Worm (Caenorhabditis elegans) whole organism, L1 larva: ENCODE results near the gene str-3.
A peak's percentile ranks its signal among the peaks of the same experiment; 100 is the strongest.

Experiments used
- C04F5.9 ChIP-seq: sonication (generic microtip); optimal IDR thresholded peaks from 2 replicates; lab custom pipeline; 2016; ENCODE audit warnings: missing genetic modification characterization, missing compliant biosample characterization
- C16A3.4 ChIP-seq: fragments of 150-350 bp; optimal IDR thresholded peaks from 2 replicates; lab custom pipeline; 2014; ENCODE audit warnings: missing biosample characterization, missing genetic modification characterization
- F16B12.6 ChIP-seq: fragments of 150-350 bp; optimal IDR thresholded peaks from 2 replicates; lab custom pipeline; 2014; ENCODE audit warnings: missing biosample characterization, missing genetic modification characterization
- Y116A8C.19 ChIP-seq: sonication (generic microtip); optimal IDR thresholded peaks from 2 replicates; lab custom pipeline; 2016; ENCODE audit warnings: missing compliant biosample characterization, missing genetic modification characterization, borderline replicate concordance
- aha-1 ChIP-seq: fragments of 150-350 bp; optimal IDR thresholded peaks from 2 replicates; lab custom pipeline; 2014; ENCODE audit warnings: missing biosample characterization, missing genetic modification characterization
- alr-1 ChIP-seq: fragments of 200-800 bp; sonication (Bioruptor generic); optimal IDR thresholded peaks from 2 replicates; lab custom pipeline; 2018; ENCODE audit warnings: borderline replicate concordance, mild to moderate bottlenecking, missing genetic modification characterization, missing compliant biosample characterization
- ama-1 ChIP-seq: fragments of 150-350 bp; optimal IDR thresholded peaks from 2 replicates; lab custom pipeline; 2014
- ceh-82 ChIP-seq, 3 experiments: fragments of 150-350 bp in 1 of 3; sonication (generic microtip) in 2 of 3; optimal IDR thresholded peaks; 2 replicates each; lab custom pipeline; 2014 to 2017; ENCODE audit warnings: missing biosample characterization in 3 of 3, missing genetic modification characterization in 3 of 3
- ceh-90 ChIP-seq: sonication (generic microtip); optimal IDR thresholded peaks from 2 replicates; lab custom pipeline; 2016; ENCODE audit warnings: missing genetic modification characterization, missing compliant biosample characterization
- efl-1 ChIP-seq, 4 experiments: fragments of 150-350 bp; optimal IDR thresholded peaks in 3 of 4; peaks in 1 of 4; 1 replicate in 1 of 4; 2 replicates in 3 of 4; lab custom pipeline; 2014; ENCODE audit warnings: missing biosample characterization in 2 of 4, missing genetic modification characterization in 2 of 4, missing genetic modification reagents in 2 of 4
- efl-3 ChIP-seq: fragments of 200-800 bp; sonication (Bioruptor generic); optimal IDR thresholded peaks from 2 replicates; lab custom pipeline; 2018; ENCODE audit warnings: mild to moderate bottlenecking, missing genetic modification characterization, missing compliant biosample characterization
- elt-3 ChIP-seq, 6 experiments: fragments of 150-350 bp in 1 of 6; sonication (generic microtip); optimal IDR thresholded peaks; 2 replicates each; lab custom pipeline; 2017 to 2018; ENCODE audit warnings: missing biosample characterization in 6 of 6, missing genetic modification characterization in 6 of 6, inconsistent platforms in 1 of 6
- fkh-10 ChIP-seq: sonication (generic microtip); optimal IDR thresholded peaks from 2 replicates; lab custom pipeline; 2017; ENCODE audit warnings: missing biosample characterization, missing genetic modification reagents, missing genetic modification characterization
- fkh-4 ChIP-seq: sonication (generic microtip); optimal IDR thresholded peaks from 2 replicates; lab custom pipeline; 2016; ENCODE audit warnings: missing compliant biosample characterization, missing genetic modification characterization, borderline replicate concordance
- fkh-8 ChIP-seq: sonication (generic microtip); optimal IDR thresholded peaks from 2 replicates; lab custom pipeline; 2016; ENCODE audit warnings: mild to moderate bottlenecking, missing genetic modification characterization, missing compliant biosample characterization
- fos-1 ChIP-seq: fragments of 150-350 bp; optimal IDR thresholded peaks from 2 replicates; lab custom pipeline; 2014; ENCODE audit warnings: missing biosample characterization, missing genetic modification characterization
- grh-1 ChIP-seq: fragments of 200-800 bp; sonication (Bioruptor generic); IDR thresholded peaks from 2 replicates; pipeline ENCODE4 v1.3.6; 2022; ENCODE audit warnings: missing genetic modification reagents, missing genetic modification characterization, missing compliant biosample characterization
- isw-1 ChIP-seq: fragments of 200-800 bp; sonication (Bioruptor generic); IDR thresholded peaks from 2 replicates; pipeline ENCODE4 v1.3.6; 2022; ENCODE audit warnings: missing genetic modification characterization, missing compliant biosample characterization
- lin-13 ChIP-seq: fragments of 150-350 bp; optimal IDR thresholded peaks from 2 replicates; lab custom pipeline; 2014; ENCODE audit warnings: missing biosample characterization, missing genetic modification reagents, missing genetic modification characterization
- lin-14 ChIP-seq: fragments of 200-800 bp; sonication (Bioruptor generic); optimal IDR thresholded peaks from 2 replicates; lab custom pipeline; 2018; ENCODE audit warnings: mild to moderate bottlenecking, missing genetic modification characterization, moderate library complexity, missing compliant biosample characterization
- lin-39 ChIP-seq: fragments of 150-350 bp; optimal IDR thresholded peaks from 2 replicates; lab custom pipeline; 2014; ENCODE audit warnings: missing biosample characterization, missing genetic modification reagents, missing genetic modification characterization
- lir-3 ChIP-seq: sonication (generic microtip); optimal IDR thresholded peaks from 2 replicates; lab custom pipeline; 2016; ENCODE audit warnings: mild to moderate bottlenecking, missing genetic modification characterization, moderate library complexity, missing compliant biosample characterization; ENCODE audit not compliant: poor library complexity
- lsy-2 ChIP-seq, 2 experiments: fragments of 150-350 bp; optimal IDR thresholded peaks; 2 replicates each; lab custom pipeline; 2014; ENCODE audit warnings: missing biosample characterization in 2 of 2, missing genetic modification characterization in 2 of 2
- mdl-1 ChIP-seq, 2 experiments: fragments of 150-350 bp; optimal IDR thresholded peaks; 2 replicates each; lab custom pipeline; 2014 to 2017; ENCODE audit warnings: missing biosample characterization in 2 of 2, missing genetic modification characterization in 2 of 2, inconsistent platforms in 1 of 2
- mep-1 ChIP-seq: fragments of 150-350 bp; optimal IDR thresholded peaks from 2 replicates; lab custom pipeline; 2014; ENCODE audit warnings: missing biosample characterization, missing genetic modification characterization
- nhr-19 ChIP-seq: fragments of 200-800 bp; sonication (Bioruptor generic); conservative IDR thresholded peaks from 2 replicates; pipeline ENCODE4 v1.3.6; 2022; ENCODE audit warnings: missing genetic modification characterization, missing compliant biosample characterization
- nhr-20 ChIP-seq: sonication (generic microtip); optimal IDR thresholded peaks from 2 replicates; lab custom pipeline; 2016; ENCODE audit warnings: mild to moderate bottlenecking, missing genetic modification characterization, missing compliant biosample characterization
- nhr-28 ChIP-seq: fragments of 150-350 bp; optimal IDR thresholded peaks from 2 replicates; lab custom pipeline; 2014; ENCODE audit warnings: missing biosample characterization, missing genetic modification characterization
- nhr-47 ChIP-seq: sonication (generic microtip); optimal IDR thresholded peaks from 2 replicates; lab custom pipeline; 2016; ENCODE audit warnings: mild to moderate bottlenecking, missing genetic modification characterization, moderate library complexity, missing compliant biosample characterization
- nhr-71 ChIP-seq: sonication (generic microtip); optimal IDR thresholded peaks from 2 replicates; lab custom pipeline; 2016; ENCODE audit warnings: mild to moderate bottlenecking, missing genetic modification characterization, moderate library complexity, missing compliant biosample characterization
- pqm-1 ChIP-seq: sonication (generic microtip); optimal IDR thresholded peaks from 3 replicates; lab custom pipeline; 2017; ENCODE audit warnings: missing biosample characterization, missing genetic modification characterization
- rnt-1 ChIP-seq: sonication (generic microtip); optimal IDR thresholded peaks from 2 replicates; lab custom pipeline; 2016; ENCODE audit warnings: mild to moderate bottlenecking, missing genetic modification characterization, moderate library complexity, missing compliant biosample characterization
- snu-23 ChIP-seq: sonication (generic microtip); optimal IDR thresholded peaks from 2 replicates; lab custom pipeline; 2016; ENCODE audit warnings: missing genetic modification characterization, missing compliant biosample characterization
- swsn-7 ChIP-seq: sonication (generic microtip); optimal IDR thresholded peaks from 2 replicates; lab custom pipeline; 2016; ENCODE audit warnings: missing genetic modification characterization, missing compliant biosample characterization
- tbx-2 ChIP-seq: sonication (generic microtip); optimal IDR thresholded peaks from 2 replicates; lab custom pipeline; 2016; ENCODE audit warnings: missing genetic modification characterization, missing compliant biosample characterization
- unc-130 ChIP-seq: fragments of 150-350 bp; optimal IDR thresholded peaks from 2 replicates; lab custom pipeline; 2017; ENCODE audit warnings: missing biosample characterization, missing genetic modification characterization, inconsistent platforms
- unc-62 ChIP-seq: fragments of 150-350 bp; optimal IDR thresholded peaks from 2 replicates; lab custom pipeline; 2014; ENCODE audit warnings: missing biosample characterization, missing genetic modification reagents, missing genetic modification characterization
- unc-98 ChIP-seq: fragments of 200-800 bp; sonication (Bioruptor generic); IDR thresholded peaks from 2 replicates; pipeline ENCODE4 v1.3.6; 2022; ENCODE audit warnings: missing genetic modification characterization, missing compliant biosample characterization
- xbp-1 ChIP-seq: sonication (generic microtip); optimal IDR thresholded peaks from 2 replicates; lab custom pipeline; 2016; ENCODE audit warnings: missing genetic modification characterization, missing compliant biosample characterization
- ztf-4 ChIP-seq: fragments of 150-350 bp; optimal IDR thresholded peaks from 2 replicates; lab custom pipeline; 2014; ENCODE audit warnings: missing biosample characterization, missing genetic modification characterization

str-3 gene

ce11 chrIV:11068314-11068713, 31.9 kb downstream of the str-3 start (continued):
- peak; percentile 82 for TF ChIP-seq rnt-1 (tag; lab: Kevin White, UChicago)
- TF ChIP-seq grh-1 (GFP tag; lab: Robert Waterston, UW), result no peak
- TF ChIP-seq C16A3.4 (tag; lab: Kevin White, UChicago), result peak; percentile 27
- TF ChIP-seq nhr-28, result no peak
- no peak for TF ChIP-seq fkh-10
- peak; percentile 33 for TF ChIP-seq fos-1 (tag; lab: Kevin White, UChicago)
- TF ChIP-seq C04F5.9 (tag; lab: Kevin White, UChicago), result peak; percentile 18
- TF ChIP-seq ceh-90 (tag; lab: Kevin White, UChicago), result no peak
- peak; percentile 96 for TF ChIP-seq nhr-71 (tag; lab: Kevin White, UChicago)
- TF ChIP-seq lin-39 (tag; lab: Kevin White, UChicago), result peak; percentile 96
- no peak for TF ChIP-seq Y116A8C.19 (tag; lab: Kevin White, UChicago)
- peak; percentile 57 for TF ChIP-seq tbx-2 (tag; lab: Kevin White, UChicago)
- no peak for TF ChIP-seq aha-1 (tag; lab: Kevin White, UChicago)
- TF ChIP-seq elt-3 (tag; optimal IDR thresholded peaks at IDR 0.05; lab: Kevin White, UChicago), result no peak
- TF ChIP-seq efl-1 (optimal IDR thresholded peaks at IDR 0.05; lab: Kevin White, UChicago), result peak; percentile 15 to 44
- peak in 1 of 2 experiments; percentile 65 for TF ChIP-seq efl-1 (GFP tag; optimal IDR thresholded peaks at IDR 0.05 in 1 of 2; lab: Kevin White, UChicago)
- TF ChIP-seq nhr-19 (GFP tag; lab: Robert Waterston, UW), result peak; percentile 88
- TF ChIP-seq unc-130 (tag; lab: Kevin White, UChicago), result peak; percentile 42
- TF ChIP-seq mep-1, result peak; percentile 8
- no peak for TF ChIP-seq efl-3 (GFP tag; lab: Kevin White, UChicago)
- TF ChIP-seq unc-98 (GFP tag; lab: Robert Waterston, UW), result peak; percentile 44; the same call in 1 of the 2 replicates
- TF ChIP-seq lin-14 (GFP tag; lab: Kevin White, UChicago), result peak; percentile 90
- peak; percentile 35 for TF ChIP-seq xbp-1
- peak; percentile 64 for TF ChIP-seq snu-23 (GFP tag; lab: Kevin White, UChicago)
- TF ChIP-seq, all 84 proteins: peak for 27

ce11 chrIV:11067003-11067402, 33.2 kb downstream of the str-3 start, which contains the start of gene ttr-17:
Gene ttr-17 (minus strand): TSS chrIV:11067026.
- TF ChIP-seq nhr-71 (tag; lab: Kevin White, UChicago), result peak; percentile 58
- peak; percentile 50 for TF ChIP-seq lin-39 (tag; lab: Kevin White, UChicago)
- TF ChIP-seq snu-23 (GFP tag; lab: Kevin White, UChicago), result peak; percentile 17
- TF ChIP-seq rnt-1 (tag; lab: Kevin White, UChicago), result peak; percentile 55
- TF ChIP-seq lin-14 (GFP tag; lab: Kevin White, UChicago), result peak; percentile 53
- no peak for TF ChIP-seq unc-62 (GFP tag; lab: Kevin White, UChicago)
- no peak for TF ChIP-seq unc-98 (GFP tag; lab: Robert Waterston, UW)
- TF ChIP-seq lsy-2 (tag; optimal IDR thresholded peaks at IDR 0.05; lab: Kevin White, UChicago), result peak; percentile 12 to 45
- peak; percentile 36 for TF ChIP-seq nhr-19 (GFP tag; lab: Robert Waterston, UW)

ce11 chrIV:11063962-11064361, 36.2 kb downstream of the str-3 start, which contains the start of gene ttr-16:
Gene ttr-16 (minus strand): TSS chrIV:11064137.
- TF ChIP-seq rnt-1 (tag; lab: Kevin White, UChicago), result peak; percentile 85
- TF ChIP-seq mdl-1 (tag; optimal IDR thresholded peaks at IDR 0.05; lab: Kevin White, UChicago), result peak in 1 of 2 experiments; percentile 0
- peak; percentile 21 for TF ChIP-seq ztf-4
- TF ChIP-seq efl-1 (optimal IDR thresholded peaks at IDR 0.05; lab: Kevin White, UChicago), result peak in 1 of 2 experiments; percentile 10
- no peak for TF ChIP-seq efl-1 (GFP tag; optimal IDR thresholded peaks at IDR 0.05 in 1 of 2; lab: Kevin White, UChicago)
- peak; percentile 87 for TF ChIP-seq ama-1 (lab: Kevin White, UChicago)
- TF ChIP-seq nhr-71 (tag; lab: Kevin White, UChicago), result peak; percentile 80
- TF ChIP-seq alr-1 (tag; lab: Kevin White, UChicago), result no peak
- peak; percentile 63 for TF ChIP-seq lin-14 (GFP tag; lab: Kevin White, UChicago)
- TF ChIP-seq fkh-8 (tag; lab: Kevin White, UChicago), result no peak
- no peak for TF ChIP-seq pqm-1 (tag; lab: Kevin White, UChicago)
- TF ChIP-seq nhr-47 (tag; lab: Kevin White, UChicago), result peak; percentile 31
- no peak for TF ChIP-seq ceh-82 (tag; optimal IDR thresholded peaks at IDR 0.05; lab: Kevin White, UChicago)
- no peak for TF ChIP-seq fkh-4 (tag; lab: Kevin White, UChicago)
- TF ChIP-seq nhr-20 (tag; lab: Kevin White, UChicago), result peak; percentile 11
- TF ChIP-seq lin-39 (tag; lab: Kevin White, UChicago), result peak; percentile 34
- TF ChIP-seq nhr-19 (GFP tag; lab: Robert Waterston, UW), result peak; percentile 51
- TF ChIP-seq lin-13, result no peak
- no peak for TF ChIP-seq F16B12.6 (tag; lab: Kevin White, UChicago)
- no peak for TF ChIP-seq lir-3 (tag; lab: Kevin White, UChicago)
- no peak for TF ChIP-seq tbx-2 (tag; lab: Kevin White, UChicago)
- TF ChIP-seq snu-23 (GFP tag; lab: Kevin White, UChicago), result peak; percentile 50
- peak in 1 of 2 experiments; percentile 52 for TF ChIP-seq lsy-2 (tag; optimal IDR thresholded peaks at IDR 0.05; lab: Kevin White, UChicago)
- TF ChIP-seq swsn-7 (tag; lab: Kevin White, UChicago), result peak; percentile 43
- peak; percentile 23 for TF ChIP-seq xbp-1
- no peak for TF ChIP-seq isw-1 (GFP tag; lab: Robert Waterston, UW)
- peak; percentile 42 for TF ChIP-seq unc-130 (tag; lab: Kevin White, UChicago)
- TF ChIP-seq Y116A8C.19 (tag; lab: Kevin White, UChicago), result no peak
- no peak for TF ChIP-seq mep-1
- TF ChIP-seq, all 84 proteins: peak for 16
